Fruit fly (Drosophila melanogaster) whole organism, prepupa: ENCODE data around the gene brm.
A peak's percentile ranks its signal among the peaks of the same experiment; 100 is the strongest.

Experiments
- Blimp-1 ChIP-seq: fragments of 200-800 bp; sonication (Bioruptor generic); optimal IDR thresholded peaks from 3 replicates; lab custom pipeline; 2017; ENCODE audit warnings: missing biosample characterization, missing genetic modification characterization, mild to moderate bottlenecking, moderate library complexity, missing genetic modification reagents
- CG10631 ChIP-seq: fragments of 200-800 bp; sonication (Bioruptor generic); optimal IDR thresholded peaks from 2 replicates; lab custom pipeline; 2016; ENCODE audit warnings: missing biosample characterization, missing genetic modification characterization
- CG10669 ChIP-seq: fragments of 200-800 bp; sonication (Bioruptor generic); optimal IDR thresholded peaks from 3 replicates; lab custom pipeline; 2018; ENCODE audit warnings: missing biosample characterization, mild to moderate bottlenecking, missing genetic modification characterization, moderate library complexity
- CG11294 ChIP-seq: fragments of 200-800 bp; sonication (Bioruptor generic); IDR thresholded peaks from 2 replicates; pipeline ENCODE4 v1.3.6; 2022; ENCODE audit warnings: missing biosample characterization, missing genetic modification characterization
- CG11762 ChIP-seq: fragments of 200-800 bp; sonication (Bioruptor generic); optimal IDR thresholded peaks from 3 replicates; lab custom pipeline; 2016; ENCODE audit warnings: missing biosample characterization, missing genetic modification characterization; ENCODE audit not compliant: insufficient read depth
- CG11902 ChIP-seq: fragments of 200-800 bp; sonication (Bioruptor generic); optimal IDR thresholded peaks from 3 replicates; lab custom pipeline; 2016; ENCODE audit warnings: missing biosample characterization, missing genetic modification characterization
- CG15336 ChIP-seq: fragments of 200-800 bp; sonication (Bioruptor generic); IDR thresholded peaks from 2 replicates; pipeline ENCODE4 v1.3.6; 2022; ENCODE audit warnings: missing biosample characterization, missing genetic modification characterization
- CG1621 ChIP-seq: fragments of 200-800 bp; sonication (Bioruptor generic); optimal IDR thresholded peaks from 3 replicates; lab custom pipeline; 2018; ENCODE audit warnings: missing biosample characterization, mild to moderate bottlenecking, missing genetic modification characterization
- CG16779 ChIP-seq: fragments of 200-800 bp; sonication (Bioruptor generic); optimal IDR thresholded peaks from 3 replicates; lab custom pipeline; 2017; ENCODE audit warnings: missing biosample characterization, mild to moderate bottlenecking, missing genetic modification characterization
- CG3032 ChIP-seq: fragments of 200-800 bp; optimal IDR thresholded peaks from 2 replicates; lab custom pipeline; 2019; ENCODE audit warnings: missing biosample characterization, mild to moderate bottlenecking, missing genetic modification characterization, moderate library complexity
- CG31627 ChIP-seq: fragments of 200-800 bp; sonication (Bioruptor generic); optimal IDR thresholded peaks from 3 replicates; lab custom pipeline; 2016; ENCODE audit warnings: missing biosample characterization, missing genetic modification characterization
- CG32006 ChIP-seq: fragments of 200-800 bp; sonication (Bioruptor generic); optimal IDR thresholded peaks from 3 replicates; lab custom pipeline; 2017; ENCODE audit warnings: missing biosample characterization, mild to moderate bottlenecking, missing genetic modification characterization
- CG34406 ChIP-seq: fragments of 200-800 bp; sonication (Bioruptor generic); optimal IDR thresholded peaks from 3 replicates; lab custom pipeline; 2016; ENCODE audit warnings: missing biosample characterization, missing genetic modification characterization
- CG4318 ChIP-seq: fragments of 200-800 bp; sonication (Bioruptor generic); optimal IDR thresholded peaks from 3 replicates; lab custom pipeline; 2017; ENCODE audit warnings: missing biosample characterization, mild to moderate bottlenecking, missing genetic modification characterization
- CG6163 ChIP-seq: fragments of 200-800 bp; sonication (Bioruptor generic); IDR thresholded peaks from 3 replicates; pipeline ENCODE4 v1.3.6; 2022; ENCODE audit warnings: missing biosample characterization, missing genetic modification characterization
- CG6276 ChIP-seq: fragments of 200-800 bp; sonication (Bioruptor generic); optimal IDR thresholded peaks from 2 replicates; lab custom pipeline; 2017; ENCODE audit warnings: missing biosample characterization, mild to moderate bottlenecking, missing genetic modification characterization
- CG6808 ChIP-seq: fragments of 200-800 bp; sonication (Bioruptor generic); optimal IDR thresholded peaks from 3 replicates; lab custom pipeline; 2017; ENCODE audit warnings: missing biosample characterization, missing genetic modification characterization, mild to moderate bottlenecking, moderate library complexity, missing genetic modification reagents
- CG6854 ChIP-seq: fragments of 200-800 bp; sonication (Bioruptor generic); optimal IDR thresholded peaks from 2 replicates; lab custom pipeline; 2017; ENCODE audit warnings: missing biosample characterization, mild to moderate bottlenecking, missing genetic modification characterization
- CG7368 ChIP-seq: fragments of 200-800 bp; sonication (Bioruptor generic); optimal IDR thresholded peaks from 3 replicates; lab custom pipeline; 2016; ENCODE audit warnings: missing biosample characterization, missing genetic modification characterization
- CG8119 ChIP-seq: fragments of 200-800 bp; sonication (Bioruptor generic); IDR thresholded peaks from 3 replicates; pipeline ENCODE4 v1.3.6; 2022; ENCODE audit warnings: missing biosample characterization, missing genetic modification characterization
- CG8319 ChIP-seq: fragments of 200-800 bp; sonication (Bioruptor generic); optimal IDR thresholded peaks from 3 replicates; lab custom pipeline; 2016; ENCODE audit warnings: missing biosample characterization, missing genetic modification characterization
- Eip75B ChIP-seq: fragments of 200-800 bp; sonication (Bioruptor generic); optimal IDR thresholded peaks from 3 replicates; lab custom pipeline; 2016; ENCODE audit warnings: missing biosample characterization, missing genetic modification characterization
- Eip78C ChIP-seq: fragments of 200-800 bp; sonication (Bioruptor generic); peaks from one replicate; lab custom pipeline; 2016; ENCODE audit warnings: missing biosample characterization, missing genetic modification characterization
- Ets21C ChIP-seq: fragments of 200-800 bp; sonication (Bioruptor generic); optimal IDR thresholded peaks from 3 replicates; lab custom pipeline; 2016; ENCODE audit warnings: missing biosample characterization, missing genetic modification characterization
- Ets96B ChIP-seq: fragments of 200-800 bp; optimal IDR thresholded peaks from 2 replicates; lab custom pipeline; 2019; ENCODE audit warnings: missing biosample characterization, mild to moderate bottlenecking, missing genetic modification characterization, moderate library complexity
- Gug ChIP-seq: fragments of 200-800 bp; sonication (Bioruptor generic); IDR thresholded peaks from 2 replicates; pipeline ENCODE4 v1.3.6; 2022; ENCODE audit warnings: missing biosample characterization, missing genetic modification characterization
- Hr38 ChIP-seq: sonication (Bioruptor generic); optimal IDR thresholded peaks from 2 replicates; lab custom pipeline; 2016; ENCODE audit warnings: missing biosample characterization, missing genetic modification characterization
- Hr4 ChIP-seq: fragments of 200-800 bp; sonication (Bioruptor generic); optimal IDR thresholded peaks from 3 replicates; lab custom pipeline; 2016; ENCODE audit warnings: missing biosample characterization, missing genetic modification characterization
- Met ChIP-seq: fragments of 200-800 bp; sonication (Bioruptor generic); optimal IDR thresholded peaks from 3 replicates; lab custom pipeline; 2016; ENCODE audit warnings: missing biosample characterization, missing genetic modification characterization
- OdsH ChIP-seq: fragments of 200-800 bp; sonication (Bioruptor generic); optimal IDR thresholded peaks from 3 replicates; lab custom pipeline; 2016; ENCODE audit warnings: missing biosample characterization, missing genetic modification characterization
- Smox ChIP-seq: fragments of 200-800 bp; sonication (Bioruptor generic); optimal IDR thresholded peaks from 3 replicates; lab custom pipeline; 2016; ENCODE audit warnings: missing biosample characterization, missing genetic modification characterization
- Sox102F ChIP-seq: fragments of 200-800 bp; sonication (Bioruptor generic); optimal IDR thresholded peaks from 2 replicates; lab custom pipeline; 2016; ENCODE audit warnings: missing biosample characterization, mild to moderate bottlenecking, missing genetic modification characterization
- Sox14 ChIP-seq: fragments of 200-800 bp; sonication (Bioruptor generic); optimal IDR thresholded peaks from 3 replicates; lab custom pipeline; 2016; ENCODE audit warnings: missing biosample characterization, missing genetic modification characterization
- Sox15 ChIP-seq: fragments of 200-800 bp; sonication (Bioruptor generic); optimal IDR thresholded peaks from 3 replicates; lab custom pipeline; 2016; ENCODE audit warnings: missing biosample characterization, missing genetic modification characterization
- achi ChIP-seq: fragments of 200-800 bp; sonication (Bioruptor generic); optimal IDR thresholded peaks from 3 replicates; lab custom pipeline; 2016; ENCODE audit warnings: missing biosample characterization, missing genetic modification characterization
- acj6 ChIP-seq: fragments of 200-800 bp; sonication (Bioruptor generic); optimal IDR thresholded peaks from 3 replicates; lab custom pipeline; 2016; ENCODE audit warnings: missing biosample characterization, missing genetic modification characterization
- dac ChIP-seq: fragments of 200-800 bp; sonication (Bioruptor generic); optimal IDR thresholded peaks from 2 replicates; lab custom pipeline; 2017; ENCODE audit warnings: missing biosample characterization, mild to moderate bottlenecking, missing genetic modification characterization
- dsx ChIP-seq: fragments of 200-800 bp; optimal IDR thresholded peaks from 3 replicates; lab custom pipeline; 2019; ENCODE audit warnings: missing biosample characterization, mild to moderate bottlenecking, missing genetic modification characterization, moderate library complexity; ENCODE audit not compliant: poor library complexity, severe bottlenecking
- eg ChIP-seq: fragments of 200-800 bp; sonication (Bioruptor generic); IDR thresholded peaks from 3 replicates; pipeline ENCODE4 v1.3.6; 2022; ENCODE audit warnings: missing biosample characterization, missing genetic modification characterization
- esn ChIP-seq: fragments of 200-800 bp; sonication (Bioruptor generic); optimal IDR thresholded peaks from 2 replicates; lab custom pipeline; 2016; ENCODE audit warnings: missing biosample characterization, mild to moderate bottlenecking, missing genetic modification characterization, moderate library complexity
- fd85E ChIP-seq: fragments of 200-800 bp; sonication (Bioruptor generic); optimal IDR thresholded peaks from 3 replicates; lab custom pipeline; 2016; ENCODE audit warnings: missing biosample characterization, missing genetic modification characterization
- fkh ChIP-seq: fragments of 200-800 bp; sonication (Bioruptor generic); optimal IDR thresholded peaks from 3 replicates; lab custom pipeline; 2017; ENCODE audit warnings: missing biosample characterization, mild to moderate bottlenecking, missing genetic modification characterization, moderate library complexity
- net ChIP-seq: fragments of 200-800 bp; sonication (Bioruptor generic); optimal IDR thresholded peaks from 3 replicates; lab custom pipeline; 2016; ENCODE audit warnings: missing biosample characterization, missing genetic modification characterization
- spab ChIP-seq: fragments of 200-800 bp; sonication (Bioruptor generic); optimal IDR thresholded peaks from 2 replicates; lab custom pipeline; 2017; ENCODE audit warnings: missing biosample characterization, mild to moderate bottlenecking, missing genetic modification characterization, missing genetic modification reagents
- ss ChIP-seq, 2 experiments: fragments of 200-800 bp; sonication (Bioruptor generic); optimal IDR thresholded peaks; 2 replicates in 1 of 2; 3 replicates in 1 of 2; lab custom pipeline; 2017 to 2018; ENCODE audit warnings: mild to moderate bottlenecking in 2 of 2, missing biosample characterization in 2 of 2, missing genetic modification characterization in 2 of 2, moderate library complexity in 1 of 2
- topi ChIP-seq: fragments of 200-800 bp; sonication (Bioruptor generic); optimal IDR thresholded peaks from 3 replicates; lab custom pipeline; 2016; ENCODE audit warnings: missing biosample characterization, missing genetic modification characterization
- vri ChIP-seq: fragments of 200-800 bp; sonication (Bioruptor generic); optimal IDR thresholded peaks from 3 replicates; lab custom pipeline; 2016; ENCODE audit warnings: missing biosample characterization, mild to moderate bottlenecking, missing genetic modification characterization

Gene brm

DNA sequence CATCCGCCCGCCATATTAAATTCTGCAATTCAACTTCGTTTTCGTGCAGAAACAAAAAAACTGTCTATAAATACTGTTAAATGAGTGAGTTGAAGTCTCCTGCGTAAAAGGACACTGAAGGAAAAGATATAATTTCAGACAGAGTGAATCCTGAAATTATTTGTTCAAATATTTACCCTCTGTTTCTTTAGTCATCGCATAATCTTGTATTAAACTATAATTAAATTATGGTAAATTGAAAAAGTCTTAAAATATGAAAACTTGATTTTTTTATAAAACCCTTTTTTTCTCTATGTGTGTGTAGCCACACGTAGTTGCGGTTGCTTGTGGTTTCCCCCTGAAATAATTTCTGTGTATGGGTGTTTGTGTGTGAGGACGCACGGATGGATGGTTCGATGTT is 59.3 kb downstream of the brm start (continued):
- TF ChIP-seq Smox (GFP tag; lab: Kevin White, UChicago) = peak; percentile 16
- TF ChIP-seq achi (GFP tag; lab: Kevin White, UChicago) = no peak
- TF ChIP-seq fkh (GFP tag; lab: Kevin White, UChicago) = no peak
- no peak for TF ChIP-seq Sox15
- no peak for TF ChIP-seq Sox14 (GFP tag; lab: Kevin White, UChicago)
- no peak for TF ChIP-seq spab (GFP tag; lab: Kevin White, UChicago)
- no peak for TF ChIP-seq vri (GFP tag; lab: Kevin White, UChicago)
- TF ChIP-seq Hr4 (GFP tag; lab: Kevin White, UChicago) = peak; percentile 7
- TF ChIP-seq CG6854 (GFP tag; lab: Kevin White, UChicago) = no peak
- TF ChIP-seq CG32006 (GFP tag; lab: Kevin White, UChicago) = peak; percentile 5
- no peak for TF ChIP-seq dac
- TF ChIP-seq CG34406 (GFP tag; lab: Kevin White, UChicago) = no peak
- no peak for TF ChIP-seq fd85E
- no peak for TF ChIP-seq CG1621
- TF ChIP-seq dsx (GFP tag; lab: Kevin White, UChicago) = no peak
- TF ChIP-seq CG4318 (GFP tag; lab: Kevin White, UChicago) = no peak
- peak; percentile 23 for TF ChIP-seq Met (GFP tag; lab: Kevin White, UChicago)
- no peak for TF ChIP-seq CG6808
- TF ChIP-seq CG16779 (tag; lab: Kevin White, UChicago) = no peak
- no peak for TF ChIP-seq Hr38 (GFP tag; lab: Kevin White, UChicago)
- TF ChIP-seq CG11902 = no peak
- TF ChIP-seq CG3032 (tag; lab: Kevin White, UChicago) = peak; percentile 6
- TF ChIP-seq CG7368 (GFP tag; lab: Kevin White, UChicago) = no peak
- TF ChIP-seq CG10669 = no peak
- peak; percentile 13 for TF ChIP-seq CG10631 (GFP tag; lab: Kevin White, UChicago)
- no peak for TF ChIP-seq Ets21C
- peak; percentile 17 for TF ChIP-seq esn

DNA sequence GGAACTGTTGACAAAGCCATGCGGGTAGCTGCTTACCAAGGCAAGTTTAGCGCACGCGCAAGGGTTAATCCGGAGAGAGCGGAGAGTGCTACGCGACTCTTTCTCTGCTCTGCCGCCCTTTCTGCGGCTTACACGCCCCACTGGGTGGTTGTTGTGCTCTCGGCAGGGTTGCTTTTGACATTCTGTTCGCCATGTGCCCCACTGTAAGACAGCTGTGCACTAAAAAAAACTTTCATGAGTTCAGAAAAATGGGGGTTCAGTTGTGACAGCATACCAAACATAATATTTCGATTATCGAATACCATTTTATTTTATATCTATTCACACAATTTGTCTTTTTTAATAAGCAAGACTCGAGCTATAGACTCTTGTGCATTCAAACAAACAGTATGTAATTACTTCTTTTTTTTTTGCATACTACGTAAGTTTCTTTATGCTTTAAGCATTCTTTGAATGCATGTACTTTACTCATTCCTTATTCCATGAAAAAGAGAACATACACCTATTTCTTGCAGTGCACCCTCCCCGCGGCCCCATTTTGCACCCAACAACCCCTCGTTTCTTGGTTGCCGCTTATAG is 61.5 kb downstream of the brm start:
- TF ChIP-seq acj6 = peak; percentile 14
- TF ChIP-seq net (GFP tag; lab: Kevin White, UChicago) = no peak
- peak; percentile 33 for TF ChIP-seq CG6276 (GFP tag; lab: Kevin White, UChicago)
- TF ChIP-seq ss (GFP tag; optimal IDR thresholded peaks at IDR 0.05; lab: Kevin White, UChicago) = peak in 1 of 2 experiments; percentile 42
- TF ChIP-seq Blimp-1 (GFP tag; lab: Kevin White, UChicago) = no peak
- TF ChIP-seq Sox102F (GFP tag; lab: Kevin White, UChicago) = peak; percentile 24
- no peak for TF ChIP-seq CG6163 (GFP tag; lab: Robert Waterston, UW)
- peak; percentile 34 for TF ChIP-seq CG10669
- no peak for TF ChIP-seq CG11294 (GFP tag; lab: Robert Waterston, UW)
- peak; percentile 42 for TF ChIP-seq achi (GFP tag; lab: Kevin White, UChicago)
- TF ChIP-seq OdsH (GFP tag; lab: Kevin White, UChicago) = peak; percentile 17
- TF ChIP-seq CG8119 (GFP tag; lab: Robert Waterston, UW) = 0 out of 3 replicates have a peak, but pooled peaks have one; percentile 20
- TF ChIP-seq topi (GFP tag; lab: Kevin White, UChicago) = peak; percentile 37
- no peak for TF ChIP-seq CG31627 (GFP tag; lab: Kevin White, UChicago)
- TF ChIP-seq CG6854 (GFP tag; lab: Kevin White, UChicago) = no peak
- TF ChIP-seq CG1621 = no peak
- peak; percentile 35 for TF ChIP-seq Eip75B (GFP tag; lab: Kevin White, UChicago)
- no peak for TF ChIP-seq CG8319 (GFP tag; lab: Kevin White, UChicago)
- TF ChIP-seq CG7368 (GFP tag; lab: Kevin White, UChicago) = no peak
- TF ChIP-seq Gug (GFP tag; lab: Robert Waterston, UW) = no peak
- peak; percentile 11 for TF ChIP-seq Smox (GFP tag; lab: Kevin White, UChicago)
- peak; percentile 14 for TF ChIP-seq CG34406 (GFP tag; lab: Kevin White, UChicago)
- no peak for TF ChIP-seq CG11762
- peak; percentile 33 for TF ChIP-seq CG6808
- no peak for TF ChIP-seq esn
- peak; percentile 6 for TF ChIP-seq fkh (GFP tag; lab: Kevin White, UChicago)
- TF ChIP-seq CG15336 (GFP tag; lab: Robert Waterston, UW) = 0 out of 2 replicates have a peak, but pooled peaks have one; percentile 17
- TF ChIP-seq Eip78C (GFP tag; lab: Kevin White, UChicago) = peak; percentile 71
- TF ChIP-seq CG32006 (GFP tag; lab: Kevin White, UChicago) = peak; percentile 56
- TF ChIP-seq eg (GFP tag; lab: Robert Waterston, UW) = no peak
- TF ChIP-seq Met (GFP tag; lab: Kevin White, UChicago) = peak; percentile 41
- no peak for TF ChIP-seq CG3032 (tag; lab: Kevin White, UChicago)
- peak; percentile 4 for TF ChIP-seq Ets96B (tag; lab: Kevin White, UChicago)
- TF ChIP-seq Hr38 (GFP tag; lab: Kevin White, UChicago) = no peak
- peak; percentile 44 for TF ChIP-seq CG10631 (GFP tag; lab: Kevin White, UChicago)
- TF ChIP-seq CG11902 = no peak
- no peak for TF ChIP-seq vri (GFP tag; lab: Kevin White, UChicago)
